Worm (Caenorhabditis elegans) whole organism, midembryonic: ENCODE results near the gene K02F3.2.

Experiments used
- T22C8.4 ChIP-seq: fragments of 200-800 bp; sonication (Bioruptor generic); IDR thresholded peaks from 2 replicates; pipeline ENCODE4 v1.3.6; 2022; ENCODE audit warnings: missing genetic modification characterization, missing compliant biosample characterization
- cog-1 ChIP-seq: sonication (generic microtip); optimal IDR thresholded peaks from 2 replicates; lab custom pipeline; 2016; ENCODE audit warnings: missing genetic modification characterization, missing compliant biosample characterization
- flt-1 ChIP-seq: fragments of 200-800 bp; sonication (Bioruptor generic); IDR thresholded peaks from 2 replicates; pipeline ENCODE4 v1.3.6; 2022; ENCODE audit warnings: missing genetic modification characterization, missing compliant biosample characterization
- klf-2 ChIP-seq: fragments of 200-800 bp; sonication (Bioruptor generic); conservative IDR thresholded peaks from 2 replicates; pipeline ENCODE4 v1.3.6; 2022; ENCODE audit warnings: missing genetic modification reagents, missing genetic modification characterization, missing compliant biosample characterization
- med-1 ChIP-seq: sonication (generic microtip); optimal IDR thresholded peaks from 2 replicates; lab custom pipeline; 2017; ENCODE audit warnings: missing genetic modification characterization, mild to moderate bottlenecking, missing compliant biosample characterization, antibody characterized with exemption, missing genetic modification reagents; ENCODE audit not compliant: insufficient read depth
- ref-1 ChIP-seq: fragments of 200-800 bp; sonication (Bioruptor generic); conservative IDR thresholded peaks from 2 replicates; pipeline ENCODE4 v1.3.6; 2022; ENCODE audit warnings: missing genetic modification reagents, missing genetic modification characterization, missing compliant biosample characterization
- tab-1 ChIP-seq: fragments of 200-800 bp; sonication (Bioruptor generic); IDR thresholded peaks from 2 replicates; pipeline ENCODE4 v1.3.6; 2022; ENCODE audit warnings: missing genetic modification characterization, missing compliant biosample characterization
- ztf-23 ChIP-seq: fragments of 200-800 bp; sonication (Bioruptor generic); IDR thresholded peaks from 2 replicates; pipeline ENCODE4 v1.3.6; 2022; ENCODE audit warnings: missing genetic modification reagents, missing genetic modification characterization, missing compliant biosample characterization
- ztf-29 ChIP-seq: fragments of 200-800 bp; sonication (Bioruptor generic); IDR thresholded peaks from 2 replicates; pipeline ENCODE4 v1.3.6; 2022; ENCODE audit warnings: missing genetic modification reagents, missing genetic modification characterization, missing compliant biosample characterization

Gene K02F3.2

ce11 chrIII:843999-844398 is 1.6 kb upstream of the K02F3.2 start:
- no peak for TF ChIP-seq flt-1
- TF ChIP-seq ztf-23 (GFP tag; lab: Robert Waterston, UW), result no peak
- no peak for TF ChIP-seq klf-2 (GFP tag; lab: Robert Waterston, UW)
- no peak for TF ChIP-seq med-1 (GFP tag; lab: Kevin White, UChicago)
- TF ChIP-seq ztf-29 (GFP tag; lab: Robert Waterston, UW), result no peak
- TF ChIP-seq tab-1, result no peak
- TF ChIP-seq T22C8.4 (GFP tag; lab: Robert Waterston, UW), result no peak
- TF ChIP-seq ref-1 (GFP tag; lab: Robert Waterston, UW), result no peak
- no peak for TF ChIP-seq cog-1

ce11 chrIII:844577-844976 is 1.1 kb upstream of the K02F3.2 start:
- TF ChIP-seq T22C8.4 (GFP tag; lab: Robert Waterston, UW) (no peak), ref-1 (GFP tag; lab: Robert Waterston, UW) (no peak), ztf-23 (GFP tag; lab: Robert Waterston, UW) (no peak), tab-1 (no peak), flt-1 (no peak), klf-2 (GFP tag; lab: Robert Waterston, UW) (no peak), med-1 (GFP tag; lab: Kevin White, UChicago) (no peak), ztf-29 (GFP tag; lab: Robert Waterston, UW) (no peak), cog-1 (no peak)

ce11 chrIII:852296-852695 is 6.7 kb downstream of the K02F3.2 start, which contains the start of gene moma-1:
moma-1 (minus strand) TSS chrIII:852396.
- TF ChIP-seq med-1 (GFP tag; lab: Kevin White, UChicago) (no peak), ref-1 (GFP tag; lab: Robert Waterston, UW) (no peak), ztf-29 (GFP tag; lab: Robert Waterston, UW) (no peak), flt-1 (no peak), cog-1 (no peak), T22C8.4 (GFP tag; lab: Robert Waterston, UW) (no peak)

ce11 chrIII:853414-853813 is 7.8 kb downstream of the K02F3.2 start:
- no peak for TF ChIP-seq cog-1
- no peak for TF ChIP-seq ztf-29 (GFP tag; lab: Robert Waterston, UW)
- no peak for TF ChIP-seq tab-1
- no peak for TF ChIP-seq ref-1 (GFP tag; lab: Robert Waterston, UW)
- TF ChIP-seq klf-2 (GFP tag; lab: Robert Waterston, UW), result no peak
- no peak for TF ChIP-seq med-1 (GFP tag; lab: Kevin White, UChicago)
- no peak for TF ChIP-seq T22C8.4 (GFP tag; lab: Robert Waterston, UW)
- no peak for TF ChIP-seq flt-1
- TF ChIP-seq ztf-23 (GFP tag; lab: Robert Waterston, UW), result no peak

- TF ChIP-seq klf-2 (GFP tag; lab: Robert Waterston, UW) (no peak), flt-1 (no peak), cog-1 (no peak), ztf-23 (GFP tag; lab: Robert Waterston, UW) (no peak), tab-1 (no peak), T22C8.4 (GFP tag; lab: Robert Waterston, UW) (no peak), med-1 (GFP tag; lab: Kevin White, UChicago) (no peak), ztf-29 (GFP tag; lab: Robert Waterston, UW) (no peak), ref-1 (GFP tag; lab: Robert Waterston, UW) (no peak)
These were observed 8.3 kb downstream of the K02F3.2 start, which contains the start of the genes rnp-5 and tag-51 for ce11 chrIII:853859-854359. rnp-5 (minus strand) TSS chrIII:853909. tag-51 (plus strand) TSS chrIII:854221.

ce11 chrIII:856260-856659 is 10.6 kb downstream of the K02F3.2 start, which contains the start of gene K02F3.12:
K02F3.12 (plus strand) TSS chrIII:856560.
- TF ChIP-seq ztf-29 (GFP tag; lab: Robert Waterston, UW), result no peak
- TF ChIP-seq flt-1, result no peak
- TF ChIP-seq klf-2 (GFP tag; lab: Robert Waterston, UW), result no peak
- no peak for TF ChIP-seq T22C8.4 (GFP tag; lab: Robert Waterston, UW)
- no peak for TF ChIP-seq cog-1
- TF ChIP-seq ref-1 (GFP tag; lab: Robert Waterston, UW), result no peak
- no peak for TF ChIP-seq ztf-23 (GFP tag; lab: Robert Waterston, UW)
- TF ChIP-seq tab-1, result no peak
- no peak for TF ChIP-seq med-1 (GFP tag; lab: Kevin White, UChicago)

ce11 chrIII:856908-857307 is 11.3 kb downstream of the K02F3.2 start:
- no peak for TF ChIP-seq tab-1
- TF ChIP-seq klf-2 (GFP tag; lab: Robert Waterston, UW), result no peak
- TF ChIP-seq ref-1 (GFP tag; lab: Robert Waterston, UW), result no peak

ce11 chrIII:859898-860297 is 14.3 kb downstream of the K02F3.2 start, which contains the start of gene exos-4.2:
exos-4.2 (plus strand) TSS chrIII:860198.
- TF ChIP-seq ref-1 (GFP tag; lab: Robert Waterston, UW) (no peak), T22C8.4 (GFP tag; lab: Robert Waterston, UW) (no peak), cog-1 (no peak), ztf-23 (GFP tag; lab: Robert Waterston, UW) (no peak), klf-2 (GFP tag; lab: Robert Waterston, UW) (no peak), ztf-29 (GFP tag; lab: Robert Waterston, UW) (no peak), med-1 (GFP tag; lab: Kevin White, UChicago) (no peak), tab-1 (no peak), flt-1 (no peak)

ce11 chrIII:861819-862356 is 16.2 kb downstream of the K02F3.2 start, which contains the start of gene arx-4:
arx-4 (plus strand) TSS chrIII:862306.
- no peak for TF ChIP-seq med-1 (GFP tag; lab: Kevin White, UChicago)
- no peak for TF ChIP-seq cog-1
- no peak for TF ChIP-seq klf-2 (GFP tag; lab: Robert Waterston, UW)
- no peak for TF ChIP-seq flt-1
- TF ChIP-seq tab-1, result no peak
- TF ChIP-seq ztf-23 (GFP tag; lab: Robert Waterston, UW), result no peak
- TF ChIP-seq ztf-29 (GFP tag; lab: Robert Waterston, UW), result no peak
- no peak for TF ChIP-seq ref-1 (GFP tag; lab: Robert Waterston, UW)
